Fruit fly (Drosophila melanogaster) whole organism, embryonic: ENCODE results near the gene Traf4.

Experiments used
- CG11398 ChIP-seq: fragments of 200-800 bp; sonication (Bioruptor generic); optimal IDR thresholded peaks from 2 replicates; lab custom pipeline; 2016; ENCODE audit warnings: missing biosample characterization, missing genetic modification characterization
- CG11723 ChIP-seq: fragments of 200-800 bp; sonication (Bioruptor generic); optimal IDR thresholded peaks from 2 replicates; lab custom pipeline; 2017; ENCODE audit warnings: missing biosample characterization, mild to moderate bottlenecking, missing genetic modification characterization
- CG14050 ChIP-seq: fragments of 200-800 bp; sonication (Bioruptor generic); IDR thresholded peaks from 3 replicates; pipeline ENCODE4 v1.3.6; 2022; ENCODE audit warnings: missing biosample characterization, missing genetic modification characterization
- CG14441 ChIP-seq: fragments of 200-800 bp; sonication (Bioruptor generic); IDR thresholded peaks from 2 replicates; pipeline ENCODE4 v1.3.6; 2022; ENCODE audit warnings: missing biosample characterization, missing genetic modification characterization
- CG15601 ChIP-seq: fragments of 200-800 bp; sonication (Bioruptor generic); optimal IDR thresholded peaks from 3 replicates; lab custom pipeline; 2019; ENCODE audit warnings: missing biosample characterization, mild to moderate bottlenecking, missing genetic modification characterization, moderate library complexity
- CG1832 ChIP-seq: fragments of 200-800 bp; sonication (Bioruptor generic); optimal IDR thresholded peaks from 2 replicates; lab custom pipeline; 2017; ENCODE audit warnings: missing biosample characterization, mild to moderate bottlenecking, missing genetic modification characterization, inconsistent platforms
- CG2129 ChIP-seq: fragments of 200-800 bp; sonication (Bioruptor generic); IDR thresholded peaks from 2 replicates; pipeline ENCODE4 v1.3.6; 2022; ENCODE audit warnings: missing biosample characterization, missing genetic modification characterization; ENCODE audit not compliant: partially characterized antibody
- CG2678 ChIP-seq: fragments of 200-800 bp; sonication (Bioruptor generic); optimal IDR thresholded peaks from 3 replicates; lab custom pipeline; 2019; ENCODE audit warnings: missing biosample characterization, mild to moderate bottlenecking, missing genetic modification characterization, moderate library complexity
- CG2889 ChIP-seq: fragments of 200-800 bp; sonication (Bioruptor generic); IDR thresholded peaks from 3 replicates; pipeline ENCODE4 v1.3.6; 2022; ENCODE audit warnings: missing biosample characterization, missing genetic modification characterization
- CG30020 ChIP-seq: fragments of 200-800 bp; optimal IDR thresholded peaks from 2 replicates; lab custom pipeline; 2019; ENCODE audit warnings: missing biosample characterization, mild to moderate bottlenecking, missing genetic modification characterization, moderate library complexity
- CG4730 ChIP-seq: fragments of 200-800 bp; sonication (Bioruptor generic); IDR thresholded peaks from 2 replicates; pipeline ENCODE4 v1.3.6; 2022; ENCODE audit warnings: missing biosample characterization, missing genetic modification characterization
- CG6175 ChIP-seq: fragments of 200-800 bp; sonication (Bioruptor generic); IDR thresholded peaks from 3 replicates; pipeline ENCODE4 v1.3.6; 2022; ENCODE audit warnings: missing biosample characterization, missing genetic modification characterization
- CG6254 ChIP-seq: fragments of 200-800 bp; sonication (Bioruptor generic); optimal IDR thresholded peaks from 3 replicates; lab custom pipeline; 2017; ENCODE audit warnings: mild to moderate bottlenecking, missing biosample characterization, missing genetic modification reagents, missing genetic modification characterization
- CG6272 ChIP-seq: fragments of 200-800 bp; sonication (Bioruptor generic); IDR thresholded peaks from 2 replicates; pipeline ENCODE4 v1.3.6; 2022; ENCODE audit warnings: missing biosample characterization, missing genetic modification characterization
- CG7271 ChIP-seq: fragments of 200-800 bp; sonication (Bioruptor generic); optimal IDR thresholded peaks from 2 replicates; lab custom pipeline; 2018; ENCODE audit warnings: missing biosample characterization, mild to moderate bottlenecking, missing genetic modification characterization, moderate library complexity
- CG7928 ChIP-seq: fragments of 200-800 bp; sonication (Bioruptor generic); optimal IDR thresholded peaks from 2 replicates; lab custom pipeline; 2017; ENCODE audit warnings: missing biosample characterization, mild to moderate bottlenecking, missing genetic modification characterization
- CG8388 ChIP-seq: fragments of 200-800 bp; sonication (Bioruptor generic); optimal IDR thresholded peaks from 2 replicates; lab custom pipeline; 2019; ENCODE audit warnings: missing biosample characterization, mild to moderate bottlenecking, missing genetic modification characterization, moderate library complexity
- CG8944 ChIP-seq: fragments of 200-800 bp; sonication (Bioruptor generic); optimal IDR thresholded peaks from 3 replicates; lab custom pipeline; 2016; ENCODE audit warnings: missing biosample characterization, missing genetic modification characterization
- CHES-1-like ChIP-seq: fragments of 200-800 bp; sonication (Bioruptor generic); optimal IDR thresholded peaks from 2 replicates; lab custom pipeline; 2016; ENCODE audit warnings: missing biosample characterization, missing genetic modification characterization
- CoRest ChIP-seq: fragments of 200-800 bp; sonication (Bioruptor generic); optimal IDR thresholded peaks from 3 replicates; lab custom pipeline; 2018; ENCODE audit warnings: missing biosample characterization, mild to moderate bottlenecking, missing genetic modification characterization, moderate library complexity
- E2f1 ChIP-seq: fragments of 200-800 bp; sonication (Bioruptor generic); IDR thresholded peaks from 2 replicates; pipeline ENCODE4 v1.3.6; 2022; ENCODE audit warnings: missing biosample characterization, missing genetic modification characterization
- Eip74EF ChIP-seq, 2 experiments: fragments of 200-800 bp in 1 of 2; fragments of >200 bp in 1 of 2; sonication (Bioruptor generic) in 1 of 2; optimal IDR thresholded peaks; 2 replicates each; lab custom pipeline; 2017 to 2019; ENCODE audit warnings: missing biosample characterization in 2 of 2, missing genetic modification characterization in 2 of 2, mild to moderate bottlenecking in 1 of 2, moderate library complexity in 1 of 2
- Ets65A ChIP-seq: fragments of 200-800 bp; sonication (Bioruptor generic); peaks from one replicate; lab custom pipeline; 2016; ENCODE audit warnings: missing biosample characterization, missing genetic modification characterization
- HmgZ ChIP-seq: fragments of 200-800 bp; sonication (Bioruptor generic); optimal IDR thresholded peaks from 2 replicates; lab custom pipeline; 2018; ENCODE audit warnings: missing biosample characterization, mild to moderate bottlenecking, missing genetic modification characterization
- Hr3 ChIP-seq: fragments of 200-800 bp; sonication (Bioruptor generic); optimal IDR thresholded peaks from 3 replicates; lab custom pipeline; 2016; ENCODE audit warnings: missing biosample characterization, missing genetic modification characterization
- NC2α ChIP-seq: fragments of 200-800 bp; sonication (Bioruptor generic); optimal IDR thresholded peaks from 2 replicates; lab custom pipeline; 2016; ENCODE audit warnings: missing biosample characterization, missing genetic modification characterization
- NC2β ChIP-seq: fragments of 200-800 bp; sonication (Bioruptor generic); optimal IDR thresholded peaks from 2 replicates; lab custom pipeline; 2016; ENCODE audit warnings: missing biosample characterization, missing genetic modification characterization
- Neu2 ChIP-seq: fragments of 200-800 bp; sonication (Bioruptor generic); optimal IDR thresholded peaks from 3 replicates; lab custom pipeline; 2016; ENCODE audit warnings: missing biosample characterization, missing genetic modification characterization, borderline replicate concordance
- Side ChIP-seq: fragments of 200-800 bp; sonication (Bioruptor generic); optimal IDR thresholded peaks from 2 replicates; lab custom pipeline; 2016; ENCODE audit warnings: missing biosample characterization, missing genetic modification characterization
- Tbp ChIP-seq: fragments of >200 bp; optimal IDR thresholded peaks from 2 replicates; lab custom pipeline; 2018; ENCODE audit warnings: missing biosample characterization, missing genetic modification characterization
- YL-1 ChIP-seq: fragments of 200-800 bp; sonication (Bioruptor generic); optimal IDR thresholded peaks from 3 replicates; lab custom pipeline; 2017; ENCODE audit warnings: missing biosample characterization, mild to moderate bottlenecking, missing genetic modification characterization
- bcd ChIP-seq: fragments of 200-800 bp; sonication (Bioruptor generic); optimal IDR thresholded peaks from 2 replicates; lab custom pipeline; 2017; ENCODE audit warnings: missing biosample characterization, mild to moderate bottlenecking, missing genetic modification characterization
- chm ChIP-seq: fragments of 200-800 bp; sonication (Bioruptor generic); IDR thresholded peaks from 2 replicates; pipeline ENCODE4 v1.3.6; 2022; ENCODE audit warnings: missing biosample characterization, missing genetic modification characterization
- ci ChIP-seq: fragments of 200-800 bp; sonication (Bioruptor generic); IDR thresholded peaks from 3 replicates; pipeline ENCODE4 v1.3.6; 2022; ENCODE audit warnings: missing biosample characterization, missing genetic modification characterization
- crc ChIP-seq: fragments of 200-800 bp; sonication (Bioruptor generic); optimal IDR thresholded peaks from 2 replicates; lab custom pipeline; 2016; ENCODE audit warnings: missing biosample characterization, missing genetic modification characterization
- crol ChIP-seq: fragments of 200-800 bp; sonication (Bioruptor generic); IDR thresholded peaks from 2 replicates; pipeline ENCODE4 v1.3.6; 2022; ENCODE audit warnings: missing biosample characterization, missing genetic modification characterization
- dan ChIP-seq: fragments of 200-800 bp; sonication (Bioruptor generic); IDR thresholded peaks from 2 replicates; pipeline ENCODE4 v1.3.6; 2022; ENCODE audit warnings: missing biosample characterization, missing genetic modification characterization
- gcm ChIP-seq: fragments of 200-800 bp; sonication (Bioruptor generic); optimal IDR thresholded peaks from 2 replicates; lab custom pipeline; 2019; ENCODE audit warnings: missing biosample characterization, mild to moderate bottlenecking, missing genetic modification characterization, moderate library complexity
- gfzf ChIP-seq: fragments of 200-800 bp; sonication (Bioruptor generic); optimal IDR thresholded peaks from 2 replicates; lab custom pipeline; 2016; ENCODE audit warnings: missing biosample characterization, mild to moderate bottlenecking, missing genetic modification characterization, moderate library complexity
- hb ChIP-seq: fragments of 200-800 bp; sonication (Bioruptor generic); IDR thresholded peaks from 3 replicates; pipeline ENCODE4 v1.3.6; 2022; ENCODE audit warnings: missing biosample characterization, missing genetic modification characterization; ENCODE audit not compliant: partially characterized antibody
- lab ChIP-seq: fragments of 200-800 bp; sonication (Bioruptor generic); optimal IDR thresholded peaks from 3 replicates; lab custom pipeline; 2017; ENCODE audit warnings: missing biosample characterization, missing genetic modification characterization, mild to moderate bottlenecking, moderate library complexity, missing genetic modification reagents
- lola ChIP-seq, 3 experiments: fragments of >200 bp in 2 of 3; fragments of 200-800 bp in 1 of 3; sonication (Bioruptor generic) in 1 of 3; optimal IDR thresholded peaks; 2 replicates each; lab custom pipeline; 2017 to 2019; ENCODE audit warnings: missing biosample characterization in 3 of 3, missing genetic modification characterization in 3 of 3, mild to moderate bottlenecking in 1 of 3, moderate library complexity in 1 of 3
- pb ChIP-seq: fragments of 200-800 bp; sonication (Bioruptor generic); optimal IDR thresholded peaks from 3 replicates; lab custom pipeline; 2016; ENCODE audit warnings: missing biosample characterization, missing genetic modification characterization
- phol ChIP-seq: fragments of 200-800 bp; sonication (Bioruptor generic); optimal IDR thresholded peaks from 3 replicates; lab custom pipeline; 2018; ENCODE audit warnings: missing biosample characterization, mild to moderate bottlenecking, missing genetic modification characterization, moderate library complexity
- sc ChIP-seq, 3 experiments: fragments of >200 bp in 2 of 3; fragments of 200-800 bp in 1 of 3; sonication (Bioruptor generic) in 1 of 3; optimal IDR thresholded peaks; 2 replicates in 2 of 3; 3 replicates in 1 of 3; lab custom pipeline; 2017; ENCODE audit warnings: mild to moderate bottlenecking in 1 of 3, missing biosample characterization in 1 of 3, missing genetic modification characterization in 1 of 3, missing genetic modification reagents in 1 of 3
- slp2 ChIP-seq: fragments of 200-800 bp; sonication (Bioruptor generic); optimal IDR thresholded peaks from 2 replicates; lab custom pipeline; 2016; ENCODE audit warnings: missing biosample characterization, missing genetic modification characterization
- so ChIP-seq: fragments of 200-800 bp; sonication (Bioruptor generic); IDR thresholded peaks from 3 replicates; pipeline ENCODE4 v1.3.6; 2022; ENCODE audit warnings: missing biosample characterization, missing genetic modification characterization
- stc ChIP-seq: fragments of 200-800 bp; sonication (Bioruptor generic); IDR thresholded peaks from 2 replicates; pipeline ENCODE4 v1.3.6; 2022; ENCODE audit warnings: missing biosample characterization, missing genetic modification characterization
- tin ChIP-seq: fragments of 200-800 bp; sonication (Bioruptor generic); optimal IDR thresholded peaks from 3 replicates; lab custom pipeline; 2016; ENCODE audit warnings: missing biosample characterization, missing genetic modification characterization
- wek ChIP-seq: fragments of 200-800 bp; sonication (Bioruptor generic); optimal IDR thresholded peaks from 3 replicates; lab custom pipeline; 2018; ENCODE audit warnings: missing biosample characterization, mild to moderate bottlenecking, missing genetic modification characterization, moderate library complexity
- yki ChIP-seq: fragments of >200 bp; optimal IDR thresholded peaks from 3 replicates; lab custom pipeline; 2018

Gene Traf4

DNA sequence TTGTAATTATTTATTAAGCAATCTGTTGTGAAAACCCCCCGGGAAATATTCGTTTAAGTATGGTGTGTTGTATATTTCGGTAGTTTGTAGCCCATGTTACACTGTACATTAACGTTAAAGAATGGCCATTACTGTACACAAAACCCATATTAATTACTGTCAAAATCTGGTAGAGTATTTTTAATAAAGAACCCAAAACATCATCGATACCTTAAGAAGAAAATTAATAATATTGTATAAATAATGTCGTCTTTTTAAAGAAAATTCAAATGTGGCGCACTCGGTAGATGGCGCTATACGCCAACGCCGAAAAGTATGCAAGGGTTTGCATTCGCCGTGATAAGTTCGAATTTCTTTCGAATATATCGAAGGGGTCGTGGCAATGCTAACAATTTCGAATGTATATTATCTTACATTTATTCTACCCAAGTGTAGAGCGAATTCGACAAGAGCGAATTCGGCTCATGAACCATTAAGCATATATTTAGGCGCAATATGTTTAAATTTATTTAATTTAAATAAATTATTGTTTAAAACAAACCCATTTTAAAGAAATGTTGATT, 16.1 kb upstream of the Traf4 start (continued):
- TF ChIP-seq CG11398 (GFP tag; lab: Kevin White, UChicago) (no peak), E2f1 (no peak), CG6272 (GFP tag; lab: Robert Waterston, UW) (no peak), CG14441 (GFP tag; lab: Robert Waterston, UW) (no peak), phol (tag; lab: Kevin White, UChicago) (peak; percentile 26), yki (lab: Kevin White, UChicago) (no peak), pb (GFP tag; lab: Kevin White, UChicago) (no peak), so (GFP tag; lab: Robert Waterston, UW) (no peak), stc (no peak), CHES-1-like (GFP tag; lab: Kevin White, UChicago) (no peak), CG8944 (GFP tag; lab: Kevin White, UChicago) (no peak), Eip74EF (GFP tag; optimal IDR thresholded peaks at IDR 0.05; lab: Kevin White, UChicago) (no peak), crc (GFP tag; lab: Kevin White, UChicago) (no peak), CG2889 (GFP tag; lab: Robert Waterston, UW) (no peak), HmgZ (tag; lab: Kevin White, UChicago) (peak; percentile 67), CG15601 (tag; lab: Kevin White, UChicago) (peak; percentile 58), CG6175 (GFP tag; lab: Robert Waterston, UW) (no peak), CG11723 (no peak), Ets65A (GFP tag; lab: Kevin White, UChicago) (no peak), Neu2 (GFP tag; lab: Kevin White, UChicago) (no peak), CG7271 (no peak), gfzf (GFP tag; lab: Kevin White, UChicago) (no peak), YL-1 (GFP tag; lab: Kevin White, UChicago) (no peak), hb (GFP tag; lab: Robert Waterston, UW) (no peak), tin (GFP tag; lab: Kevin White, UChicago) (no peak), lab (no peak), CG1832 (GFP tag; lab: Kevin White, UChicago) (no peak), sc (optimal IDR thresholded peaks at IDR 0.05; lab: Kevin White, UChicago) (no peak), sc (GFP tag; optimal IDR thresholded peaks at IDR 0.05; lab: Kevin White, UChicago) (no peak), Tbp (no peak), wek (no peak), chm (GFP tag; lab: Robert Waterston, UW) (no peak), slp2 (GFP tag; lab: Kevin White, UChicago) (no peak), NC2β (GFP tag; lab: Kevin White, UChicago) (no peak), ci (no peak; the same call in 2 of the 3 replicates), gcm (GFP tag; lab: Kevin White, UChicago) (no peak), CG7928 (GFP tag; lab: Kevin White, UChicago) (no peak), NC2α (no peak), CG2129 (GFP tag; lab: Robert Waterston, UW) (no peak), Side (GFP tag; lab: Kevin White, UChicago) (no peak), CG14050 (no peak), dan (GFP tag; lab: Robert Waterston, UW) (no peak), CG6254 (GFP tag; lab: Kevin White, UChicago) (no peak), crol (GFP tag; lab: Robert Waterston, UW) (no peak), lola (GFP tag; optimal IDR thresholded peaks at IDR 0.05; lab: Kevin White, UChicago) (no peak), CG30020 (tag; lab: Kevin White, UChicago) (no peak), CG8388 (no peak), CG4730 (GFP tag; lab: Robert Waterston, UW) (no peak), CoRest (tag; lab: Kevin White, UChicago) (peak; percentile 25), Hr3 (no peak), bcd (GFP tag; lab: Kevin White, UChicago) (no peak), CG2678 (tag; lab: Kevin White, UChicago) (no peak)
